Worm (Caenorhabditis elegans): ENCODE data around the gene T03F6.3.

DNA sequence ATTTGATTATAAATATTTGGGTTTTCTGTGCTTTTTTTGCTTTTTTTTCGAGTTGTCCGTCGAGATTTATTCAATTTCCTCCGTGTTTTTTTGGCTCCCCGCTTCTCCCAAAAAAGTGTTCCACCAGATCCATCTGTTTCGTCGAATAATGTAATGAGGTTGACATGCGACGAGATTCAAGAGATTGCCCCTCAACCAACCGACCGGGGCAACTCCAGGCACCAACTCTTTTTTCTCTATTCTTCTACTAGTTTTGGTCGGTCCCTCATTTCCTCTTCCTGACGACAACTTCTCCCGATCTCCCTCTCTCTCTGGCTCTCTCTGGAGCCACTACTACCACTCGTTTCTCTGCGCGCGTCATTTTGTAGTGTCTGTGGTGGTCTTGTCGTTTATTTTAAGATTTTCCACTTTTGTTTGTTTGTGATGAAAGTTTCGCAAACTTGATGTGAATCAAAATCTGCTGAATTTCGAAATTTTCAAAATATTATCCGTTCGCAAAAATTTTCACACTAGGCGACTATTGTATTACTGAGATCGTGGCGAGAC, 41.3 kb upstream of the T03F6.3 start:
- TF ChIP-seq him-1 (tag; optimal IDR thresholded peaks at IDR 0.05) (no peak), dao-5 (tag; optimal IDR thresholded peaks at IDR 0.05) (no peak)

Data from whole organism, L4/young adult.